Fruit fly (Drosophila melanogaster): ENCODE measurements around the gene CG13101.
A peak's percentile ranks its signal among the peaks of the same experiment; 100 is the strongest.

The CG13101 gene

dm6 chr2L:8951184-8951934, 33.3 kb downstream of the CG13101 start, which contains the start of gene C1GalTA (continued):
- TF ChIP-seq CG9817 (tag; optimal IDR thresholded peaks at IDR 0.05) (peak; percentile 94), caup (GFP tag; optimal IDR thresholded peaks at IDR 0.05; ENCODE audit: severe bottlenecking) (peak; percentile 96), sqz (GFP tag; optimal IDR thresholded peaks at IDR 0.05) (peak; percentile 98), vfl (GFP tag; optimal IDR thresholded peaks at IDR 0.05) (peak; percentile 70), Sin3A (optimal IDR thresholded peaks at IDR 0.05) (no peak), HmgD (GFP tag; optimal IDR thresholded peaks at IDR 0.05) (no peak), pan (optimal IDR thresholded peaks at IDR 0.05) (no peak), pan (GFP tag; optimal IDR thresholded peaks at IDR 0.05 in 1 of 2, IDR thresholded peaks at IDR 0.05 in 1 of 2) (peak in 1 of 2 experiments; percentile 97), kni (GFP tag; optimal IDR thresholded peaks at IDR 0.05) (peak; percentile 61), klu (GFP tag; IDR thresholded peaks at IDR 0.05) (peak; percentile 96), so (GFP tag; IDR thresholded peaks at IDR 0.05) (peak; percentile 91), Abd-B (GFP tag; optimal IDR thresholded peaks at IDR 0.05) (peak; percentile 97), NC2β (GFP tag; optimal IDR thresholded peaks at IDR 0.05) (no peak), ham (GFP tag; IDR thresholded peaks at IDR 0.05) (peak; percentile 86), seq (GFP tag; IDR thresholded peaks at IDR 0.05) (peak; percentile 91), CG8924 (tag; optimal IDR thresholded peaks at IDR 0.05) (peak; percentile 100), fd102C (GFP tag; optimal IDR thresholded peaks at IDR 0.05) (no peak), Aef1 (GFP tag; IDR thresholded peaks at IDR 0.05) (peak; percentile 91), Camta (GFP tag; optimal IDR thresholded peaks at IDR 0.05) (peak; percentile 40), B-H1 (GFP tag; IDR thresholded peaks at IDR 0.05) (peak; percentile 92), scrt (GFP tag; optimal IDR thresholded peaks at IDR 0.05) (peak; percentile 94), twi (tag; optimal IDR thresholded peaks at IDR 0.05) (peak; percentile 98), toy (GFP tag; IDR thresholded peaks at IDR 0.05) (peak; percentile 90), Antp (GFP tag; optimal IDR thresholded peaks at IDR 0.05) (peak; percentile 53), CG14667 (GFP tag; IDR thresholded peaks at IDR 0.05) (peak; percentile 94; the same call in 1 of the 2 replicates), zfh1 (GFP tag; IDR thresholded peaks at IDR 0.05) (peak; percentile 91), Sry-β (GFP tag; optimal IDR thresholded peaks at IDR 0.05) (peak; percentile 59), pb (GFP tag; optimal IDR thresholded peaks at IDR 0.05) (peak; percentile 11), aop (GFP tag; IDR thresholded peaks at IDR 0.05) (no peak), CG6272 (GFP tag; IDR thresholded peaks at IDR 0.05) (peak; percentile 84), knrl (GFP tag; IDR thresholded peaks at IDR 0.05; ENCODE audit: partially characterized antibody) (no peak), ash1 (GFP tag; optimal IDR thresholded peaks at IDR 0.05) (no peak), CG7357 (GFP tag; IDR thresholded peaks at IDR 0.05) (peak; percentile 91), Stat92E (GFP tag; optimal IDR thresholded peaks at IDR 0.05) (peak in 1 of 3 experiments; percentile 99), CG12769 (tag; optimal IDR thresholded peaks at IDR 0.05) (peak; percentile 61), CG34224 (GFP tag; IDR thresholded peaks at IDR 0.05; ENCODE audit: partially characterized antibody) (no peak), row (GFP tag; IDR thresholded peaks at IDR 0.05) (peak; percentile 98), corto (GFP tag; optimal IDR thresholded peaks at IDR 0.05) (peak; percentile 59), gsb (GFP tag; IDR thresholded peaks at IDR 0.05) (peak; percentile 93), CG34376 (GFP tag; optimal IDR thresholded peaks at IDR 0.05) (peak; percentile 93), CG8478 (optimal IDR thresholded peaks at IDR 0.05) (no peak), Hr51 (GFP tag; optimal IDR thresholded peaks at IDR 0.05) (peak; percentile 73 to 99), H2.0 (GFP tag; IDR thresholded peaks at IDR 0.05) (peak; percentile 91), shn (GFP tag; optimal IDR thresholded peaks at IDR 0.05) (peak; percentile 63), gro (GFP tag; optimal IDR thresholded peaks at IDR 0.05) (peak; percentile 63), cg (GFP tag; optimal IDR thresholded peaks at IDR 0.05) (no peak), Sox100B (GFP tag; optimal IDR thresholded peaks at IDR 0.05) (peak; percentile 99), dati (GFP tag; IDR thresholded peaks at IDR 0.05) (peak; percentile 64; the same call in 1 of the 2 replicates), MTF-1 (GFP tag; optimal IDR thresholded peaks at IDR 0.05; ENCODE audit: borderline replicate concordance) (peak; percentile 85), cato (GFP tag; optimal IDR thresholded peaks at IDR 0.05; ENCODE audit: borderline replicate concordance) (peak; percentile 91)
